Fruit fly (Drosophila melanogaster): ENCODE results near the gene CG9500.

The CG9500 gene

dm6 chr2L:6323536-6324385, 34.4 kb downstream of the CG9500 start, which contains the start of gene PDZ-GEF (continued):
- TF ChIP-seq schlank (tag; optimal IDR thresholded peaks at IDR 0.05) (no peak), CG13123 (GFP tag; optimal IDR thresholded peaks at IDR 0.05) (peak; percentile 20), h (optimal IDR thresholded peaks at IDR 0.05) (no peak), gce (GFP tag; IDR thresholded peaks at IDR 0.05) (no peak), Atf6 (GFP tag; IDR thresholded peaks at IDR 0.05) (no peak), CG12769 (tag; optimal IDR thresholded peaks at IDR 0.05) (no peak), pita (GFP tag; optimal IDR thresholded peaks at IDR 0.05) (peak; percentile 31), CG6813 (GFP tag; optimal IDR thresholded peaks at IDR 0.05) (no peak), ssp (GFP tag; IDR thresholded peaks at IDR 0.05) (peak; percentile 63), dysf (GFP tag; IDR thresholded peaks at IDR 0.05) (peak; percentile 54; the same call in 2 of the 3 replicates), mld (GFP tag; IDR thresholded peaks at IDR 0.05; ENCODE audit: partially characterized antibody) (no peak), CG4360 (GFP tag; IDR thresholded peaks at IDR 0.05) (no peak), scrt (GFP tag; optimal IDR thresholded peaks at IDR 0.05) (peak; percentile 33), MESR4 (GFP tag; optimal IDR thresholded peaks at IDR 0.05) (peak; percentile 87), esg (GFP tag; conservative IDR thresholded peaks at IDR 0.05) (no peak), E2f1 (GFP tag; IDR thresholded peaks at IDR 0.05) (no peak), gro (GFP tag; optimal IDR thresholded peaks at IDR 0.05) (peak; percentile 58), CG4282 (GFP tag; optimal IDR thresholded peaks at IDR 0.05) (peak; percentile 16), tgo (GFP tag; IDR thresholded peaks at IDR 0.05) (peak; percentile 56), CG10654 (GFP tag; optimal IDR thresholded peaks at IDR 0.05) (peak; percentile 22), CG17829 (tag; optimal IDR thresholded peaks at IDR 0.05) (peak; percentile 82), CG6272 (GFP tag; IDR thresholded peaks at IDR 0.05) (no peak), cato (GFP tag; optimal IDR thresholded peaks at IDR 0.05; ENCODE audit: borderline replicate concordance) (no peak), ERR (GFP tag; optimal IDR thresholded peaks at IDR 0.05) (no peak), klu (GFP tag; IDR thresholded peaks at IDR 0.05) (no peak), CG5953 (GFP tag; IDR thresholded peaks at IDR 0.05) (no peak), lmd (GFP tag; IDR thresholded peaks at IDR 0.05) (peak; percentile 16; the same call in 1 of the 2 replicates), CG11560 (tag; IDR thresholded peaks at IDR 0.05) (no peak), CG4854 (GFP tag; optimal IDR thresholded peaks at IDR 0.05) (peak; percentile 63), CG3407 (GFP tag; optimal IDR thresholded peaks at IDR 0.05) (peak; percentile 33), CG9609 (GFP tag; optimal IDR thresholded peaks at IDR 0.05) (peak; percentile 25), lov (optimal IDR thresholded peaks at IDR 0.05) (no peak), lov (GFP tag; IDR thresholded peaks at IDR 0.05) (0 out of 3 replicates have a peak, but pooled peaks have one; percentile 18), CG30431 (GFP tag; optimal IDR thresholded peaks at IDR 0.05) (no peak), CG1832 (GFP tag; optimal IDR thresholded peaks at IDR 0.05) (no peak), gcm (GFP tag; optimal IDR thresholded peaks at IDR 0.05) (peak; percentile 1), CG2678 (tag; optimal IDR thresholded peaks at IDR 0.05) (no peak), hth (optimal IDR thresholded peaks at IDR 0.05) (no peak), org-1 (GFP tag; optimal IDR thresholded peaks at IDR 0.05) (no peak), Hsf (GFP tag; optimal IDR thresholded peaks at IDR 0.05) (peak; percentile 69), CG18011 (GFP tag; optimal IDR thresholded peaks at IDR 0.05) (no peak), shn (GFP tag; optimal IDR thresholded peaks at IDR 0.05) (peak; percentile 53), CG17612 (GFP tag; IDR thresholded peaks at IDR 0.05) (no peak), aop (GFP tag; IDR thresholded peaks at IDR 0.05) (no peak), cas (GFP tag; IDR thresholded peaks at IDR 0.05) (no peak), Dip3 (GFP tag; optimal IDR thresholded peaks at IDR 0.05) (peak; percentile 22)

Measured in whole organism, embryonic.